Worm (Caenorhabditis elegans) whole organism, L1 larva: ENCODE data around the gene Y42G9A.3.

Experiments used
- C34B4.2 ChIP-seq: sonication (generic microtip); optimal IDR thresholded peaks from 2 replicates; lab custom pipeline; 2017; ENCODE audit warnings: mild to moderate bottlenecking, missing genetic modification characterization, missing compliant biosample characterization
- Y116A8C.19 ChIP-seq: sonication (generic microtip); optimal IDR thresholded peaks from 2 replicates; lab custom pipeline; 2016; ENCODE audit warnings: missing compliant biosample characterization, missing genetic modification characterization, borderline replicate concordance
- alr-1 ChIP-seq: fragments of 200-800 bp; sonication (Bioruptor generic); optimal IDR thresholded peaks from 2 replicates; lab custom pipeline; 2018; ENCODE audit warnings: borderline replicate concordance, mild to moderate bottlenecking, missing genetic modification characterization, missing compliant biosample characterization
- ceh-8 ChIP-seq: fragments of 200-800 bp; sonication (Bioruptor generic); optimal IDR thresholded peaks from 2 replicates; lab custom pipeline; 2018; ENCODE audit warnings: mild to moderate bottlenecking, missing genetic modification characterization, moderate library complexity, missing compliant biosample characterization
- ceh-82 ChIP-seq, 3 experiments: fragments of 150-350 bp in 1 of 3; sonication (generic microtip) in 2 of 3; optimal IDR thresholded peaks; 2 replicates each; lab custom pipeline; 2014 to 2017; ENCODE audit warnings: missing biosample characterization in 3 of 3, missing genetic modification characterization in 3 of 3
- ceh-88 ChIP-seq: fragments of 200-800 bp; sonication (Bioruptor generic); IDR thresholded peaks from 2 replicates; pipeline ENCODE4 v1.3.6; 2022; ENCODE audit warnings: missing genetic modification characterization, missing compliant biosample characterization
- dpl-1 ChIP-seq, 3 experiments: fragments of 150-350 bp in 2 of 3; sonication (generic microtip) in 1 of 3; optimal IDR thresholded peaks; 2 replicates each; lab custom pipeline; 2014 to 2017; ENCODE audit warnings: missing biosample characterization in 3 of 3, missing genetic modification characterization in 3 of 3, missing genetic modification reagents in 3 of 3
- efl-1 ChIP-seq, 4 experiments: fragments of 150-350 bp; optimal IDR thresholded peaks in 3 of 4; peaks in 1 of 4; 1 replicate in 1 of 4; 2 replicates in 3 of 4; lab custom pipeline; 2014; ENCODE audit warnings: missing biosample characterization in 2 of 4, missing genetic modification characterization in 2 of 4, missing genetic modification reagents in 2 of 4
- efl-3 ChIP-seq: fragments of 200-800 bp; sonication (Bioruptor generic); optimal IDR thresholded peaks from 2 replicates; lab custom pipeline; 2018; ENCODE audit warnings: mild to moderate bottlenecking, missing genetic modification characterization, missing compliant biosample characterization
- egl-13 ChIP-seq: sonication (generic microtip); optimal IDR thresholded peaks from 2 replicates; lab custom pipeline; 2016; ENCODE audit warnings: missing genotype, missing genetic modification reagents, missing genetic modification characterization, missing compliant biosample characterization
- egl-27 ChIP-seq, 2 experiments: fragments of 150-350 bp in 1 of 2; sonication (generic microtip); optimal IDR thresholded peaks; 3 replicates each; lab custom pipeline; 2017 to 2018; ENCODE audit warnings: missing biosample characterization in 2 of 2, missing genetic modification characterization in 2 of 2, missing genetic modification reagents in 2 of 2
- ets-5 ChIP-seq: fragments of 200-800 bp; sonication (Bioruptor generic); IDR thresholded peaks from 2 replicates; pipeline ENCODE4 v1.3.6; 2022; ENCODE audit warnings: missing genetic modification characterization, missing compliant biosample characterization
- fkh-4 ChIP-seq: sonication (generic microtip); optimal IDR thresholded peaks from 2 replicates; lab custom pipeline; 2016; ENCODE audit warnings: missing compliant biosample characterization, missing genetic modification characterization, borderline replicate concordance
- fkh-8 ChIP-seq: sonication (generic microtip); optimal IDR thresholded peaks from 2 replicates; lab custom pipeline; 2016; ENCODE audit warnings: mild to moderate bottlenecking, missing genetic modification characterization, missing compliant biosample characterization
- fos-1 ChIP-seq: fragments of 150-350 bp; optimal IDR thresholded peaks from 2 replicates; lab custom pipeline; 2014; ENCODE audit warnings: missing biosample characterization, missing genetic modification characterization
- hlh-17 ChIP-seq: fragments of 200-800 bp; sonication (Bioruptor generic); optimal IDR thresholded peaks from 2 replicates; lab custom pipeline; 2018; ENCODE audit warnings: missing genetic modification characterization, mild to moderate bottlenecking, missing compliant biosample characterization, moderate library complexity, borderline replicate concordance
- hlh-4 ChIP-seq: sonication (generic microtip); optimal IDR thresholded peaks from 2 replicates; lab custom pipeline; 2016; ENCODE audit warnings: mild to moderate bottlenecking, missing genetic modification characterization, missing compliant biosample characterization
- isw-1 ChIP-seq: fragments of 200-800 bp; sonication (Bioruptor generic); IDR thresholded peaks from 2 replicates; pipeline ENCODE4 v1.3.6; 2022; ENCODE audit warnings: missing genetic modification characterization, missing compliant biosample characterization
- lin-14 ChIP-seq: fragments of 200-800 bp; sonication (Bioruptor generic); optimal IDR thresholded peaks from 2 replicates; lab custom pipeline; 2018; ENCODE audit warnings: mild to moderate bottlenecking, missing genetic modification characterization, moderate library complexity, missing compliant biosample characterization
- lin-35 ChIP-seq, 2 experiments: fragments of 150-350 bp; optimal IDR thresholded peaks; 2 replicates each; lab custom pipeline; 2014; ENCODE audit warnings: missing biosample characterization in 2 of 2, missing genetic modification characterization in 2 of 2, missing genetic modification reagents in 2 of 2
- lir-3 ChIP-seq: sonication (generic microtip); optimal IDR thresholded peaks from 2 replicates; lab custom pipeline; 2016; ENCODE audit warnings: mild to moderate bottlenecking, missing genetic modification characterization, moderate library complexity, missing compliant biosample characterization; ENCODE audit not compliant: poor library complexity
- lsy-2 ChIP-seq, 2 experiments: fragments of 150-350 bp; optimal IDR thresholded peaks; 2 replicates each; lab custom pipeline; 2014; ENCODE audit warnings: missing biosample characterization in 2 of 2, missing genetic modification characterization in 2 of 2
- mab-9 ChIP-seq: fragments of 200-800 bp; sonication (Bioruptor generic); IDR thresholded peaks from 2 replicates; pipeline ENCODE4 v1.3.6; 2022; ENCODE audit warnings: missing genetic modification reagents, missing genetic modification characterization, missing compliant biosample characterization
- mep-1 ChIP-seq: fragments of 150-350 bp; optimal IDR thresholded peaks from 2 replicates; lab custom pipeline; 2014; ENCODE audit warnings: missing biosample characterization, missing genetic modification characterization
- nhr-11 ChIP-seq: fragments of 150-350 bp; optimal IDR thresholded peaks from 2 replicates; lab custom pipeline; 2014; ENCODE audit warnings: missing biosample characterization, missing genetic modification characterization
- nhr-19 ChIP-seq: fragments of 200-800 bp; sonication (Bioruptor generic); conservative IDR thresholded peaks from 2 replicates; pipeline ENCODE4 v1.3.6; 2022; ENCODE audit warnings: missing genetic modification characterization, missing compliant biosample characterization
- nhr-237 ChIP-seq: fragments of 150-350 bp; optimal IDR thresholded peaks from 2 replicates; lab custom pipeline; 2014; ENCODE audit warnings: missing biosample characterization, missing genetic modification characterization
- nhr-47 ChIP-seq: sonication (generic microtip); optimal IDR thresholded peaks from 2 replicates; lab custom pipeline; 2016; ENCODE audit warnings: mild to moderate bottlenecking, missing genetic modification characterization, moderate library complexity, missing compliant biosample characterization
- nhr-71 ChIP-seq: sonication (generic microtip); optimal IDR thresholded peaks from 2 replicates; lab custom pipeline; 2016; ENCODE audit warnings: mild to moderate bottlenecking, missing genetic modification characterization, moderate library complexity, missing compliant biosample characterization
- nhr-77 ChIP-seq: fragments of 150-350 bp; optimal IDR thresholded peaks from 2 replicates; lab custom pipeline; 2014; ENCODE audit warnings: missing biosample characterization, missing genetic modification characterization
- nhr-84 ChIP-seq: sonication (generic microtip); optimal IDR thresholded peaks from 2 replicates; lab custom pipeline; 2017; ENCODE audit warnings: missing biosample characterization, missing genetic modification characterization
- nhr-85 ChIP-seq: sonication (generic microtip); peaks from one replicate; lab custom pipeline; 2016; ENCODE audit warnings: missing genetic modification characterization, inconsistent platforms, missing compliant biosample characterization
- nhr-90 ChIP-seq: sonication (generic microtip); optimal IDR thresholded peaks from 2 replicates; lab custom pipeline; 2016; ENCODE audit warnings: mild to moderate bottlenecking, missing genetic modification characterization, missing compliant biosample characterization; ENCODE audit not compliant: poor library complexity
- pag-3 ChIP-seq: sonication (generic microtip); optimal IDR thresholded peaks from 2 replicates; lab custom pipeline; 2017; ENCODE audit warnings: missing genetic modification characterization, mild to moderate bottlenecking, missing compliant biosample characterization, antibody characterized with exemption, borderline replicate concordance; ENCODE audit not compliant: insufficient read depth
- pax-3 ChIP-seq: fragments of 200-800 bp; sonication (Bioruptor generic); optimal IDR thresholded peaks from 2 replicates; lab custom pipeline; 2018; ENCODE audit warnings: mild to moderate bottlenecking, missing genetic modification characterization, moderate library complexity, missing compliant biosample characterization
- pqm-1 ChIP-seq: sonication (generic microtip); optimal IDR thresholded peaks from 3 replicates; lab custom pipeline; 2017; ENCODE audit warnings: missing biosample characterization, missing genetic modification characterization
- rnt-1 ChIP-seq: sonication (generic microtip); optimal IDR thresholded peaks from 2 replicates; lab custom pipeline; 2016; ENCODE audit warnings: mild to moderate bottlenecking, missing genetic modification characterization, moderate library complexity, missing compliant biosample characterization
- snpc-4 ChIP-seq: fragments of 150-350 bp; optimal IDR thresholded peaks from 2 replicates; lab custom pipeline; 2014; ENCODE audit warnings: missing biosample characterization, missing genetic modification characterization
- swsn-7 ChIP-seq: sonication (generic microtip); optimal IDR thresholded peaks from 2 replicates; lab custom pipeline; 2016; ENCODE audit warnings: missing genetic modification characterization, missing compliant biosample characterization
- tlp-1 ChIP-seq: fragments of 150-350 bp; optimal IDR thresholded peaks from 2 replicates; lab custom pipeline; 2014; ENCODE audit warnings: missing biosample characterization, missing genetic modification characterization
- unc-30 ChIP-seq: sonication (generic microtip); optimal IDR thresholded peaks from 2 replicates; lab custom pipeline; 2017; ENCODE audit warnings: missing biosample characterization, missing genetic modification characterization
- unc-62 ChIP-seq: fragments of 150-350 bp; optimal IDR thresholded peaks from 2 replicates; lab custom pipeline; 2014; ENCODE audit warnings: missing biosample characterization, missing genetic modification reagents, missing genetic modification characterization
- unc-86 ChIP-seq: sonication (generic microtip); optimal IDR thresholded peaks from 2 replicates; lab custom pipeline; 2016; ENCODE audit warnings: missing genetic modification characterization, missing compliant biosample characterization
- unc-98 ChIP-seq: fragments of 200-800 bp; sonication (Bioruptor generic); IDR thresholded peaks from 2 replicates; pipeline ENCODE4 v1.3.6; 2022; ENCODE audit warnings: missing genetic modification characterization, missing compliant biosample characterization
- vab-15 ChIP-seq: sonication (generic microtip); optimal IDR thresholded peaks from 2 replicates; lab custom pipeline; 2017; ENCODE audit warnings: missing genotype, mild to moderate bottlenecking, missing genetic modification characterization, missing compliant biosample characterization
- xbp-1 ChIP-seq: sonication (generic microtip); optimal IDR thresholded peaks from 2 replicates; lab custom pipeline; 2016; ENCODE audit warnings: missing genetic modification characterization, missing compliant biosample characterization
- zip-4 ChIP-seq: fragments of 200-800 bp; sonication (Bioruptor generic); optimal IDR thresholded peaks from 2 replicates; lab custom pipeline; 2018; ENCODE audit warnings: mild to moderate bottlenecking, missing genetic modification characterization, moderate library complexity, missing compliant biosample characterization

Gene Y42G9A.3

ce11 chrIII:6139932-6140612, 6.0 kb upstream of the Y42G9A.3 start (continued):
- TF ChIP-seq dpl-1 (GFP tag; optimal IDR thresholded peaks at IDR 0.05; lab: Kevin White, UChicago), result no peak
- TF ChIP-seq nhr-19 (GFP tag; lab: Robert Waterston, UW), result no peak
- TF ChIP-seq swsn-7 (tag; lab: Kevin White, UChicago), result peak; percentile 18
- TF ChIP-seq fos-1 (tag; lab: Kevin White, UChicago), result no peak
- TF ChIP-seq efl-1 (optimal IDR thresholded peaks at IDR 0.05; lab: Kevin White, UChicago), result peak in 1 of 2 experiments; percentile 7
- peak in 1 of 2 experiments; percentile 93 for TF ChIP-seq efl-1 (GFP tag; optimal IDR thresholded peaks at IDR 0.05 in 1 of 2; lab: Kevin White, UChicago)
- no peak for TF ChIP-seq unc-62 (GFP tag; lab: Kevin White, UChicago)
- TF ChIP-seq vab-15 (tag; lab: Kevin White, UChicago), result no peak
- TF ChIP-seq rnt-1 (tag; lab: Kevin White, UChicago), result peak; percentile 42
- no peak for TF ChIP-seq pag-3 (tag; lab: Kevin White, UChicago)
- no peak for TF ChIP-seq zip-4 (GFP tag; lab: Kevin White, UChicago)
- no peak for TF ChIP-seq mab-9 (GFP tag; lab: Robert Waterston, UW)
- TF ChIP-seq egl-27 (tag; optimal IDR thresholded peaks at IDR 0.05; lab: Kevin White, UChicago), result no peak
- peak; percentile 6 to 36 for TF ChIP-seq lsy-2 (tag; optimal IDR thresholded peaks at IDR 0.05; lab: Kevin White, UChicago)
- TF ChIP-seq nhr-85 (tag; lab: Kevin White, UChicago), result no peak
- no peak for TF ChIP-seq ceh-8 (GFP tag; lab: Kevin White, UChicago)
- TF ChIP-seq ceh-82 (tag; optimal IDR thresholded peaks at IDR 0.05; lab: Kevin White, UChicago), result peak in 1 of 3 experiments; percentile 53
- no peak for TF ChIP-seq C34B4.2
- peak in 1 of 2 experiments; percentile 34 for TF ChIP-seq lin-35 (GFP tag; optimal IDR thresholded peaks at IDR 0.05; lab: Kevin White, UChicago)
- TF ChIP-seq alr-1, result no peak
- TF ChIP-seq unc-30, result no peak
- TF ChIP-seq pqm-1, result no peak
- TF ChIP-seq nhr-47 (tag; lab: Kevin White, UChicago), result peak; percentile 26
- peak; percentile 13 for TF ChIP-seq mep-1 (tag; lab: Kevin White, UChicago)
- TF ChIP-seq nhr-237 (tag; lab: Kevin White, UChicago), result no peak
- no peak for TF ChIP-seq isw-1
- no peak for TF ChIP-seq nhr-84 (tag; lab: Kevin White, UChicago)
- TF ChIP-seq ceh-88, result no peak
- TF ChIP-seq fkh-8 (tag; lab: Kevin White, UChicago), result peak; percentile 20
- no peak for TF ChIP-seq nhr-11 (tag; lab: Kevin White, UChicago)

- TF ChIP-seq lin-14 (GFP tag; lab: Kevin White, UChicago), result no peak
- no peak for TF ChIP-seq hlh-4 (tag; lab: Kevin White, UChicago)
- TF ChIP-seq nhr-77 (tag; lab: Kevin White, UChicago), result no peak
- no peak for TF ChIP-seq rnt-1 (tag; lab: Kevin White, UChicago)
- TF ChIP-seq nhr-85 (tag; lab: Kevin White, UChicago), result no peak
- no peak for TF ChIP-seq unc-86 (tag; lab: Kevin White, UChicago)
- no peak for TF ChIP-seq efl-3 (GFP tag; lab: Kevin White, UChicago)
- no peak for TF ChIP-seq tlp-1 (tag; lab: Kevin White, UChicago)
- no peak for TF ChIP-seq ets-5 (GFP tag; lab: Robert Waterston, UW)
Measured at ce11 chrIII:6140818-6141217, 5.2 kb upstream of the Y42G9A.3 start.

- TF ChIP-seq dpl-1 (GFP tag; optimal IDR thresholded peaks at IDR 0.05; lab: Kevin White, UChicago) (no peak), unc-62 (GFP tag; lab: Kevin White, UChicago) (no peak), efl-3 (GFP tag; lab: Kevin White, UChicago) (no peak), alr-1 (no peak), Y116A8C.19 (tag; lab: Kevin White, UChicago) (no peak), tlp-1 (tag; lab: Kevin White, UChicago) (no peak), egl-13 (no peak), pax-3 (tag; lab: Kevin White, UChicago) (no peak), nhr-71 (tag; lab: Kevin White, UChicago) (peak; percentile 36), unc-98 (GFP tag; lab: Robert Waterston, UW) (no peak), swsn-7 (tag; lab: Kevin White, UChicago) (no peak), hlh-17 (no peak), xbp-1 (no peak), snpc-4 (tag; lab: Kevin White, UChicago) (no peak), lir-3 (no peak), nhr-90 (tag; lab: Kevin White, UChicago) (no peak), fkh-4 (no peak)
Measured at ce11 chrIII:6141532-6141931, 4.5 kb upstream of the Y42G9A.3 start.
